Worm (Caenorhabditis elegans) whole organism, early embryonic: Measurements from ENCODE around the gene ztf-9.

Source experiments
- B0310.2 ChIP-seq: sonication (generic microtip); optimal IDR thresholded peaks from 2 replicates; lab custom pipeline; 2016; ENCODE audit warnings: mild to moderate bottlenecking, missing genetic modification characterization, missing compliant biosample characterization
- F13C5.2 ChIP-seq: sonication (generic microtip); optimal IDR thresholded peaks from 2 replicates; lab custom pipeline; 2017; ENCODE audit warnings: mild to moderate bottlenecking, missing genetic modification characterization, inconsistent platforms, missing compliant biosample characterization
- aly-1 ChIP-seq: sonication (generic microtip); optimal IDR thresholded peaks from 2 replicates; lab custom pipeline; 2016; ENCODE audit warnings: missing genetic modification characterization, missing compliant biosample characterization
- ama-1 ChIP-seq: fragments of 150-350 bp; optimal IDR thresholded peaks from 2 replicates; lab custom pipeline; 2014
- ceh-13 ChIP-seq: fragments of 200-800 bp; sonication (Bioruptor generic); optimal IDR thresholded peaks from 2 replicates; lab custom pipeline; 2018; ENCODE audit warnings: mild to moderate bottlenecking, missing genetic modification characterization, missing compliant biosample characterization
- ceh-36 ChIP-seq: sonication (generic microtip); optimal IDR thresholded peaks from 2 replicates; lab custom pipeline; 2016; ENCODE audit warnings: missing genetic modification characterization, inconsistent platforms, missing compliant biosample characterization
- ets-7 ChIP-seq: sonication (generic microtip); optimal IDR thresholded peaks from 2 replicates; lab custom pipeline; 2016; ENCODE audit warnings: missing genotype, missing genetic modification characterization, missing compliant biosample characterization
- flt-1 ChIP-seq: fragments of 200-800 bp; sonication (Bioruptor generic); IDR thresholded peaks from 2 replicates; pipeline ENCODE4 v1.3.6; 2022; ENCODE audit warnings: missing genetic modification characterization, missing compliant biosample characterization
- hmbx-1 ChIP-seq: sonication (generic microtip); optimal IDR thresholded peaks from 2 replicates; lab custom pipeline; 2016; ENCODE audit warnings: mild to moderate bottlenecking, missing genetic modification characterization, missing compliant biosample characterization
- hmg-4 ChIP-seq: fragments of 200-800 bp; sonication (Bioruptor generic); optimal IDR thresholded peaks from 2 replicates; lab custom pipeline; 2018; ENCODE audit warnings: mild to moderate bottlenecking, missing genetic modification characterization, missing compliant biosample characterization
- hnd-1 ChIP-seq: sonication (generic microtip); optimal IDR thresholded peaks from 2 replicates; lab custom pipeline; 2016; ENCODE audit warnings: missing genetic modification characterization, missing compliant biosample characterization
- pes-1 ChIP-seq: fragments of 200-800 bp; sonication (Bioruptor generic); IDR thresholded peaks from 2 replicates; pipeline ENCODE4 v1.3.6; 2022; ENCODE audit warnings: missing genetic modification reagents, missing genetic modification characterization, missing compliant biosample characterization
- scrt-1 ChIP-seq: fragments of 200-800 bp; sonication (Bioruptor generic); IDR thresholded peaks from 2 replicates; pipeline ENCODE4 v1.3.6; 2022; ENCODE audit warnings: missing genetic modification characterization, missing compliant biosample characterization
- sea-1 ChIP-seq: fragments of 200-800 bp; sonication (Bioruptor generic); conservative IDR thresholded peaks from 2 replicates; pipeline ENCODE4 v1.3.6; 2022; ENCODE audit warnings: missing genetic modification characterization, missing compliant biosample characterization
- tbx-11 ChIP-seq: fragments of 200-800 bp; sonication (Bioruptor generic); IDR thresholded peaks from 2 replicates; pipeline ENCODE4 v1.3.6; 2022; ENCODE audit warnings: missing genetic modification characterization, missing compliant biosample characterization
- tbx-37 ChIP-seq: fragments of 200-800 bp; sonication (Bioruptor generic); conservative IDR thresholded peaks from 2 replicates; pipeline ENCODE4 v1.3.6; 2022; ENCODE audit warnings: missing genetic modification reagents, missing genetic modification characterization, missing compliant biosample characterization
- tra-4 ChIP-seq: sonication (generic microtip); optimal IDR thresholded peaks from 2 replicates; lab custom pipeline; 2017; ENCODE audit warnings: missing genetic modification characterization, missing compliant biosample characterization

Gene ztf-9

ce11 chrV:9664620-9665019 lies 27.3 kb downstream of the ztf-9 start:
- TF ChIP-seq hmbx-1 (no peak), hmg-4 (no peak)

ce11 chrV:9663948-9664347 lies 28.0 kb downstream of the ztf-9 start:
- TF ChIP-seq tra-4 = no peak
- no peak for TF ChIP-seq ceh-13 (GFP tag; lab: Kevin White, UChicago)
- no peak for TF ChIP-seq hnd-1 (tag; lab: Kevin White, UChicago)
- no peak for TF ChIP-seq ets-7 (tag; lab: Kevin White, UChicago)
- TF ChIP-seq pes-1 (GFP tag; lab: Robert Waterston, UW) = no peak
- no peak for TF ChIP-seq hmg-4
- TF ChIP-seq hmbx-1 = no peak
- no peak for TF ChIP-seq sea-1 (GFP tag; lab: Robert Waterston, UW)
- no peak for TF ChIP-seq tbx-11
- TF ChIP-seq ceh-36 (tag; lab: Kevin White, UChicago) = no peak
- TF ChIP-seq ama-1 (lab: Kevin White, UChicago) = no peak
- TF ChIP-seq flt-1 (GFP tag; lab: Robert Waterston, UW) = no peak
- no peak for TF ChIP-seq B0310.2 (tag; lab: Kevin White, UChicago)
- no peak for TF ChIP-seq aly-1 (tag; lab: Kevin White, UChicago)
- TF ChIP-seq tbx-37 (GFP tag; lab: Robert Waterston, UW) = no peak
- no peak for TF ChIP-seq F13C5.2 (tag; lab: Kevin White, UChicago)

- TF ChIP-seq ceh-36 (tag; lab: Kevin White, UChicago) = no peak
- TF ChIP-seq hmg-4 = no peak
- no peak for TF ChIP-seq aly-1 (tag; lab: Kevin White, UChicago)
- no peak for TF ChIP-seq sea-1 (GFP tag; lab: Robert Waterston, UW)
- no peak for TF ChIP-seq flt-1 (GFP tag; lab: Robert Waterston, UW)
- no peak for TF ChIP-seq B0310.2 (tag; lab: Kevin White, UChicago)
- no peak for TF ChIP-seq ama-1 (lab: Kevin White, UChicago)
- no peak for TF ChIP-seq tbx-11
- no peak for TF ChIP-seq tra-4
- TF ChIP-seq ets-7 (tag; lab: Kevin White, UChicago) = no peak
- no peak for TF ChIP-seq hnd-1 (tag; lab: Kevin White, UChicago)
- TF ChIP-seq F13C5.2 (tag; lab: Kevin White, UChicago) = no peak
- TF ChIP-seq scrt-1 (GFP tag; lab: Robert Waterston, UW) = no peak
- TF ChIP-seq tbx-37 (GFP tag; lab: Robert Waterston, UW) = no peak
- TF ChIP-seq pes-1 (GFP tag; lab: Robert Waterston, UW) = no peak
These were observed 30.4 kb downstream of the ztf-9 start, which contains the start of gene pitr-4 for ce11 chrV:9661514-9661913. Gene pitr-4, minus strand, starts transcription at chrV:9661614.

- no peak for TF ChIP-seq hnd-1 (tag; lab: Kevin White, UChicago)
- TF ChIP-seq hmbx-1 = no peak
- no peak for TF ChIP-seq tra-4
- TF ChIP-seq pes-1 (GFP tag; lab: Robert Waterston, UW) = no peak
- TF ChIP-seq B0310.2 (tag; lab: Kevin White, UChicago) = no peak
- no peak for TF ChIP-seq ets-7 (tag; lab: Kevin White, UChicago)
- TF ChIP-seq aly-1 (tag; lab: Kevin White, UChicago) = no peak
- no peak for TF ChIP-seq flt-1 (GFP tag; lab: Robert Waterston, UW)
- no peak for TF ChIP-seq hmg-4
- TF ChIP-seq ama-1 (lab: Kevin White, UChicago) = no peak
- no peak for TF ChIP-seq F13C5.2 (tag; lab: Kevin White, UChicago)
- TF ChIP-seq tbx-37 (GFP tag; lab: Robert Waterston, UW) = no peak
- no peak for TF ChIP-seq ceh-13 (GFP tag; lab: Kevin White, UChicago)
These were observed 37.7 kb downstream of the ztf-9 start, which contains the start of gene cyp-29A4 for ce11 chrV:9654154-9654805. Gene cyp-29A4, plus strand, starts transcription at chrV:9654755.

- TF ChIP-seq flt-1 (GFP tag; lab: Robert Waterston, UW) (no peak), ceh-13 (GFP tag; lab: Kevin White, UChicago) (no peak), tbx-37 (GFP tag; lab: Robert Waterston, UW) (no peak), scrt-1 (GFP tag; lab: Robert Waterston, UW) (no peak), hmbx-1 (no peak), ets-7 (tag; lab: Kevin White, UChicago) (no peak), pes-1 (GFP tag; lab: Robert Waterston, UW) (no peak), B0310.2 (tag; lab: Kevin White, UChicago) (no peak), tbx-11 (no peak), hnd-1 (tag; lab: Kevin White, UChicago) (no peak), sea-1 (GFP tag; lab: Robert Waterston, UW) (no peak), F13C5.2 (tag; lab: Kevin White, UChicago) (no peak), tra-4 (no peak), hmg-4 (no peak)
These were observed 40.7 kb downstream of the ztf-9 start, which contains the start of gene T06E4.21 for ce11 chrV:9651294-9651693. Gene T06E4.21, plus strand, starts transcription at chrV:9651594.

- no peak for TF ChIP-seq tbx-11
- TF ChIP-seq ceh-36 (tag; lab: Kevin White, UChicago) = no peak
- TF ChIP-seq aly-1 (tag; lab: Kevin White, UChicago) = no peak
- TF ChIP-seq ama-1 (lab: Kevin White, UChicago) = no peak
These were observed 46.5 kb downstream of the ztf-9 start, which contains the start of the genes atl-1 and hcp-2 for ce11 chrV:9645507-9645906. Gene atl-1, minus strand, starts transcription at chrV:9645595. Gene hcp-2, plus strand, starts transcription at chrV:9645859.
